Fruit fly (Drosophila melanogaster) whole organism, wandering third instar larva: ENCODE data around the gene mRpL47.

Source experiments
- Dfd ChIP-seq: fragments of >200 bp; optimal IDR thresholded peaks from 2 replicates; lab custom pipeline; 2017; ENCODE audit warnings: missing biosample characterization, missing genetic modification characterization
- HLH106 ChIP-seq: fragments of 200-800 bp; optimal IDR thresholded peaks from 3 replicates; lab custom pipeline; 2019; ENCODE audit warnings: missing biosample characterization, mild to moderate bottlenecking, missing genetic modification characterization, moderate library complexity
- Hr78 ChIP-seq: fragments of >200 bp; optimal IDR thresholded peaks from 2 replicates; lab custom pipeline; 2017; ENCODE audit warnings: missing biosample characterization, missing genetic modification characterization
- OdsH ChIP-seq: fragments of 200-800 bp; sonication (Bioruptor generic); optimal IDR thresholded peaks from 2 replicates; lab custom pipeline; 2016; ENCODE audit warnings: missing biosample characterization, mild to moderate bottlenecking, missing genetic modification characterization
- br ChIP-seq: fragments of 200-800 bp; sonication (Bioruptor generic); optimal IDR thresholded peaks from 2 replicates; lab custom pipeline; 2016; ENCODE audit warnings: missing biosample characterization, missing genetic modification characterization
- dl ChIP-seq, 2 experiments: fragments of 175-275, 200-275 bp in 1 of 2; fragments of 200-275 bp in 1 of 2; sonication (Bioruptor generic); optimal IDR thresholded peaks; lab custom pipeline; 2018; ENCODE audit warnings: mild to moderate bottlenecking in 2 of 2, missing biosample characterization in 2 of 2, missing genetic modification characterization in 2 of 2, moderate library complexity in 2 of 2; ENCODE audit not compliant: partially characterized antibody in 2 of 2, insufficient read depth in 1 of 2
- ey ChIP-seq: fragments of 200-800 bp; sonication (Bioruptor generic); optimal IDR thresholded peaks from 2 replicates; lab custom pipeline; 2016; ENCODE audit warnings: missing biosample characterization, missing genetic modification characterization
- lola ChIP-seq: fragments of >200 bp; optimal IDR thresholded peaks from 2 replicates; lab custom pipeline; 2017; ENCODE audit warnings: missing biosample characterization, missing genetic modification characterization
- psq ChIP-seq: fragments of 200-800 bp; sonication (Bioruptor generic); optimal IDR thresholded peaks from 3 replicates; lab custom pipeline; 2017; ENCODE audit warnings: missing biosample characterization, mild to moderate bottlenecking, missing genetic modification characterization, moderate library complexity
- usp ChIP-seq: fragments of >200 bp; optimal IDR thresholded peaks from 2 replicates; lab custom pipeline; 2017; ENCODE audit warnings: missing biosample characterization, missing genetic modification characterization

DNA sequence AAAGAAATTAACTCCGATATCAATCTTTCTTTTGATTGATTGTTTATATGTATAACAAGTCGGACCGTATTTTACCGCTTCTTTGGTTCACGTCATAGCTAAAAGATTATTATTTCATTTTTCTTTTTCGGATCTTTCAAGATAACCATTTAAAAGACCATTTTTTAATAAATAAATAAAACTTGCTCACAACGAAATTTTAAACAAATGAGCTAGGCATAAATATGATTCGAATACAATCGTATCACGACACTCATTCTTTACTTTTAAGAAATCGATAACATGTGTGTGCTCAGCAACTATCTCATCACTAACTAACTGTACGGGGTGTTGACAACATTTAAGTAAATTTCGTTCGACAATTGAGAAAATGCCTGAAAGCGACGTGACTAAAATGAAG lies 11.4 kb downstream of the mRpL47 start, which contains the start of gene CG8149:
- TF ChIP-seq dl (GFP tag; optimal IDR thresholded peaks at IDR 0.05; lab: Kevin White, UChicago; ENCODE audit: insufficient read depth in 1 of 2, partially characterized antibody in 2 of 2) (no peak), Hr78 (GFP tag; lab: Kevin White, UChicago) (no peak), ey (no peak), usp (GFP tag; lab: Kevin White, UChicago) (no peak), OdsH (GFP tag; lab: Kevin White, UChicago) (peak; percentile 9), psq (GFP tag; lab: Kevin White, UChicago) (peak; percentile 14), lola (GFP tag; lab: Kevin White, UChicago) (no peak), Dfd (GFP tag; lab: Kevin White, UChicago) (no peak), HLH106 (tag; lab: Kevin White, UChicago) (no peak), br (no peak)
